Fruit fly (Drosophila melanogaster) whole organism, embryonic: Measurements from ENCODE around the gene Rbf2.

Experiments used
- Atf6 ChIP-seq: fragments of 200-800 bp; sonication (Bioruptor generic); IDR thresholded peaks from 2 replicates; pipeline ENCODE4 v1.3.6; 2022; ENCODE audit warnings: missing biosample characterization, missing genetic modification characterization
- CG10321 ChIP-seq: fragments of 200-800 bp; sonication (Bioruptor generic); IDR thresholded peaks from 2 replicates; pipeline ENCODE4 v1.3.6; 2022; ENCODE audit warnings: missing biosample characterization, missing genetic modification characterization
- CG10543 ChIP-seq: fragments of 200-800 bp; sonication (Bioruptor generic); optimal IDR thresholded peaks from 3 replicates; lab custom pipeline; 2017; ENCODE audit warnings: missing biosample characterization, mild to moderate bottlenecking, missing genetic modification characterization, moderate library complexity
- CG11696 ChIP-seq: fragments of 200-800 bp; sonication (Bioruptor generic); IDR thresholded peaks from 2 replicates; pipeline ENCODE4 v1.3.6; 2022; ENCODE audit warnings: missing biosample characterization, missing genetic modification characterization
- CG13296 ChIP-seq: fragments of 200-800 bp; sonication (Bioruptor generic); optimal IDR thresholded peaks from 3 replicates; lab custom pipeline; 2018; ENCODE audit warnings: missing biosample characterization, mild to moderate bottlenecking, missing genetic modification characterization
- CG15073 ChIP-seq: fragments of 200-800 bp; sonication (Bioruptor generic); optimal IDR thresholded peaks from 2 replicates; lab custom pipeline; 2016; ENCODE audit warnings: missing biosample characterization, missing genetic modification characterization
- CG15601 ChIP-seq: fragments of 200-800 bp; sonication (Bioruptor generic); optimal IDR thresholded peaks from 3 replicates; lab custom pipeline; 2019; ENCODE audit warnings: missing biosample characterization, mild to moderate bottlenecking, missing genetic modification characterization, moderate library complexity
- CG1602 ChIP-seq: fragments of 200-800 bp; sonication (Bioruptor generic); optimal IDR thresholded peaks from 3 replicates; lab custom pipeline; 2016; ENCODE audit warnings: missing biosample characterization, missing genetic modification characterization
- CG16813 ChIP-seq: fragments of 200-800 bp; sonication (Bioruptor generic); IDR thresholded peaks from 3 replicates; pipeline ENCODE4 v1.3.6; 2022; ENCODE audit warnings: missing biosample characterization, missing genetic modification characterization; ENCODE audit not compliant: partially characterized antibody
- CG18476 ChIP-seq: fragments of 200-800 bp; sonication (Bioruptor generic); optimal IDR thresholded peaks from 2 replicates; lab custom pipeline; 2016; ENCODE audit warnings: missing biosample characterization, mild to moderate bottlenecking, missing genetic modification characterization
- CG2712 ChIP-seq: fragments of 200-800 bp; optimal IDR thresholded peaks from 3 replicates; lab custom pipeline; 2019; ENCODE audit warnings: missing biosample characterization, mild to moderate bottlenecking, missing genetic modification characterization, moderate library complexity
- CG30431 ChIP-seq: fragments of 200-800 bp; sonication (Bioruptor generic); optimal IDR thresholded peaks from 2 replicates; lab custom pipeline; 2017; ENCODE audit warnings: missing biosample characterization, missing genetic modification characterization
- CG31441 ChIP-seq: fragments of 200-800 bp; sonication (Bioruptor generic); IDR thresholded peaks from 2 replicates; pipeline ENCODE4 v1.3.6; 2022; ENCODE audit warnings: missing biosample characterization, missing genetic modification characterization
- CG42726 ChIP-seq: fragments of 200-800 bp; sonication (Bioruptor generic); IDR thresholded peaks from 2 replicates; pipeline ENCODE4 v1.3.6; 2022; ENCODE audit warnings: missing biosample characterization, missing genetic modification characterization; ENCODE audit not compliant: partially characterized antibody
- CG4360 ChIP-seq: fragments of 200-800 bp; sonication (Bioruptor generic); IDR thresholded peaks from 2 replicates; pipeline ENCODE4 v1.3.6; 2022; ENCODE audit warnings: missing biosample characterization, missing genetic modification characterization
- CG7271 ChIP-seq: fragments of 200-800 bp; sonication (Bioruptor generic); optimal IDR thresholded peaks from 2 replicates; lab custom pipeline; 2018; ENCODE audit warnings: missing biosample characterization, mild to moderate bottlenecking, missing genetic modification characterization, moderate library complexity
- CG7839 ChIP-seq: fragments of 200-800 bp; sonication (Bioruptor generic); optimal IDR thresholded peaks from 3 replicates; lab custom pipeline; 2018; ENCODE audit warnings: missing biosample characterization, mild to moderate bottlenecking, missing genetic modification characterization, moderate library complexity
- CG9876 ChIP-seq: fragments of 200-800 bp; sonication (Bioruptor generic); optimal IDR thresholded peaks from 2 replicates; lab custom pipeline; 2016; ENCODE audit warnings: missing biosample characterization, missing genetic modification characterization
- Doc3 ChIP-seq: fragments of 200-800 bp; sonication (Bioruptor generic); IDR thresholded peaks from 3 replicates; pipeline ENCODE4 v1.3.6; 2022; ENCODE audit warnings: missing biosample characterization, missing genetic modification characterization; ENCODE audit not compliant: partially characterized antibody
- Fer3 ChIP-seq: fragments of 200-800 bp; sonication (Bioruptor generic); optimal IDR thresholded peaks from 2 replicates; lab custom pipeline; 2018; ENCODE audit warnings: missing biosample characterization, mild to moderate bottlenecking, missing genetic modification characterization, moderate library complexity
- HHEX ChIP-seq: fragments of 200-800 bp; sonication (Bioruptor generic); optimal IDR thresholded peaks from 3 replicates; lab custom pipeline; 2017; ENCODE audit warnings: missing biosample characterization, mild to moderate bottlenecking, missing genetic modification characterization, missing genetic modification reagents
- HLH54F ChIP-seq: fragments of 200-800 bp; sonication (Bioruptor generic); optimal IDR thresholded peaks from 3 replicates; lab custom pipeline; 2016; ENCODE audit warnings: missing biosample characterization, missing genetic modification characterization
- HmgZ ChIP-seq: fragments of 200-800 bp; sonication (Bioruptor generic); optimal IDR thresholded peaks from 2 replicates; lab custom pipeline; 2018; ENCODE audit warnings: missing biosample characterization, mild to moderate bottlenecking, missing genetic modification characterization
- Kr ChIP-seq: fragments of 200-800 bp; sonication (Bioruptor generic); optimal IDR thresholded peaks from 2 replicates; lab custom pipeline; 2017; ENCODE audit warnings: missing biosample characterization, mild to moderate bottlenecking, missing genetic modification characterization
- Nf-YB ChIP-seq: fragments of 200-800 bp; sonication (Bioruptor generic); optimal IDR thresholded peaks from 3 replicates; lab custom pipeline; 2019; ENCODE audit warnings: missing biosample characterization, mild to moderate bottlenecking, missing genetic modification characterization, moderate library complexity
- Optix ChIP-seq: fragments of 200-800 bp; sonication (Bioruptor generic); IDR thresholded peaks from 3 replicates; pipeline ENCODE4 v1.3.6; 2022; ENCODE audit warnings: missing biosample characterization, missing genetic modification characterization
- PHDP ChIP-seq: fragments of 200-800 bp; sonication (Bioruptor generic); optimal IDR thresholded peaks from 3 replicates; lab custom pipeline; 2018; ENCODE audit warnings: missing biosample characterization, mild to moderate bottlenecking, missing genetic modification characterization, moderate library complexity
- Ravus ChIP-seq: fragments of 200-800 bp; sonication (Bioruptor generic); IDR thresholded peaks from 2 replicates; pipeline ENCODE4 v1.3.6; 2022; ENCODE audit warnings: missing biosample characterization, missing genetic modification characterization
- Sry-β ChIP-seq: fragments of 200-800 bp; sonication (Bioruptor generic); optimal IDR thresholded peaks from 2 replicates; lab custom pipeline; 2018; ENCODE audit warnings: missing biosample characterization, mild to moderate bottlenecking, missing genetic modification characterization, moderate library complexity
- bcd ChIP-seq: fragments of 200-800 bp; sonication (Bioruptor generic); optimal IDR thresholded peaks from 2 replicates; lab custom pipeline; 2017; ENCODE audit warnings: missing biosample characterization, mild to moderate bottlenecking, missing genetic modification characterization
- bsh ChIP-seq, 2 experiments: fragments of 200-800 bp; sonication (Bioruptor generic); optimal IDR thresholded peaks; 2 replicates each; lab custom pipeline; 2017 to 2018; ENCODE audit warnings: mild to moderate bottlenecking in 2 of 2, missing biosample characterization in 2 of 2, missing genetic modification characterization in 2 of 2, moderate library complexity in 1 of 2
- cad ChIP-seq: fragments of >200 bp; optimal IDR thresholded peaks from 2 replicates; lab custom pipeline; 2017; ENCODE audit warnings: missing biosample characterization, missing genetic modification characterization
- chinmo ChIP-seq: fragments of 200-800 bp; sonication (Bioruptor generic); IDR thresholded peaks from 4 replicates; pipeline ENCODE4 v1.3.6; 2022; ENCODE audit warnings: missing biosample characterization, missing genetic modification characterization; ENCODE audit not compliant: partially characterized antibody
- crol ChIP-seq: fragments of 200-800 bp; sonication (Bioruptor generic); IDR thresholded peaks from 2 replicates; pipeline ENCODE4 v1.3.6; 2022; ENCODE audit warnings: missing biosample characterization, missing genetic modification characterization
- da ChIP-seq: fragments of 200-800 bp; sonication (Bioruptor generic); optimal IDR thresholded peaks from 2 replicates; lab custom pipeline; 2016; ENCODE audit warnings: missing biosample characterization, missing genetic modification characterization
- dysf ChIP-seq: fragments of 200-800 bp; sonication (Bioruptor generic); IDR thresholded peaks from 3 replicates; pipeline ENCODE4 v1.3.6; 2022; ENCODE audit warnings: missing biosample characterization, missing genetic modification characterization
- esg ChIP-seq: fragments of 200-800 bp; sonication (Bioruptor generic); conservative IDR thresholded peaks from 2 replicates; pipeline ENCODE4 v1.3.6; 2022; ENCODE audit warnings: missing biosample characterization, missing genetic modification characterization
- gro ChIP-seq: fragments of 200-800 bp; sonication (Bioruptor generic); optimal IDR thresholded peaks from 2 replicates; lab custom pipeline; 2016; ENCODE audit warnings: missing biosample characterization, missing genetic modification characterization
- kay ChIP-seq: fragments of 200-800 bp; sonication (Bioruptor generic); optimal IDR thresholded peaks from 2 replicates; lab custom pipeline; 2016; ENCODE audit warnings: missing biosample characterization, missing genetic modification characterization
- lbe ChIP-seq: fragments of 200-800 bp; sonication (Bioruptor generic); optimal IDR thresholded peaks from 2 replicates; lab custom pipeline; 2016; ENCODE audit warnings: missing biosample characterization, mild to moderate bottlenecking, missing genetic modification characterization
- lilli ChIP-seq: fragments of 200-800 bp; sonication (Bioruptor generic); optimal IDR thresholded peaks from 3 replicates; lab custom pipeline; 2016; ENCODE audit warnings: missing biosample characterization, missing genetic modification characterization
- pb ChIP-seq: fragments of 200-800 bp; sonication (Bioruptor generic); optimal IDR thresholded peaks from 3 replicates; lab custom pipeline; 2016; ENCODE audit warnings: missing biosample characterization, missing genetic modification characterization
- psq ChIP-seq: fragments of 200-800 bp; sonication (Bioruptor generic); optimal IDR thresholded peaks from 2 replicates; lab custom pipeline; 2017; ENCODE audit warnings: missing biosample characterization, missing genetic modification characterization
- repo ChIP-seq: fragments of 200-800 bp; sonication (Bioruptor generic); optimal IDR thresholded peaks from 2 replicates; lab custom pipeline; 2016; ENCODE audit warnings: missing biosample characterization, missing genetic modification characterization
- salm ChIP-seq: fragments of 200-800 bp; sonication (Bioruptor generic); optimal IDR thresholded peaks from 2 replicates; lab custom pipeline; 2018; ENCODE audit warnings: missing biosample characterization, mild to moderate bottlenecking, missing genetic modification characterization
- slp2 ChIP-seq: fragments of 200-800 bp; sonication (Bioruptor generic); optimal IDR thresholded peaks from 2 replicates; lab custom pipeline; 2016; ENCODE audit warnings: missing biosample characterization, missing genetic modification characterization
- sqz ChIP-seq: fragments of 200-800 bp; sonication (Bioruptor generic); optimal IDR thresholded peaks from 3 replicates; lab custom pipeline; 2018; ENCODE audit warnings: missing biosample characterization, mild to moderate bottlenecking, missing genetic modification characterization
- sug ChIP-seq: fragments of 200-800 bp; optimal IDR thresholded peaks from 2 replicates; lab custom pipeline; 2019; ENCODE audit warnings: missing biosample characterization, mild to moderate bottlenecking, missing genetic modification characterization, moderate library complexity
- vnd ChIP-seq: fragments of 200-800 bp; sonication (Bioruptor generic); IDR thresholded peaks from 3 replicates; pipeline ENCODE4 v1.3.6; 2022; ENCODE audit warnings: missing biosample characterization, missing genetic modification characterization; ENCODE audit not compliant: partially characterized antibody
- yki ChIP-seq: fragments of >200 bp; optimal IDR thresholded peaks from 3 replicates; lab custom pipeline; 2018
- zen2 ChIP-seq: fragments of 200-800 bp; sonication (Bioruptor generic); IDR thresholded peaks from 3 replicates; pipeline ENCODE4 v1.3.6; 2022; ENCODE audit warnings: missing biosample characterization, missing genetic modification characterization; ENCODE audit not compliant: partially characterized antibody

Rbf2 gene

DNA sequence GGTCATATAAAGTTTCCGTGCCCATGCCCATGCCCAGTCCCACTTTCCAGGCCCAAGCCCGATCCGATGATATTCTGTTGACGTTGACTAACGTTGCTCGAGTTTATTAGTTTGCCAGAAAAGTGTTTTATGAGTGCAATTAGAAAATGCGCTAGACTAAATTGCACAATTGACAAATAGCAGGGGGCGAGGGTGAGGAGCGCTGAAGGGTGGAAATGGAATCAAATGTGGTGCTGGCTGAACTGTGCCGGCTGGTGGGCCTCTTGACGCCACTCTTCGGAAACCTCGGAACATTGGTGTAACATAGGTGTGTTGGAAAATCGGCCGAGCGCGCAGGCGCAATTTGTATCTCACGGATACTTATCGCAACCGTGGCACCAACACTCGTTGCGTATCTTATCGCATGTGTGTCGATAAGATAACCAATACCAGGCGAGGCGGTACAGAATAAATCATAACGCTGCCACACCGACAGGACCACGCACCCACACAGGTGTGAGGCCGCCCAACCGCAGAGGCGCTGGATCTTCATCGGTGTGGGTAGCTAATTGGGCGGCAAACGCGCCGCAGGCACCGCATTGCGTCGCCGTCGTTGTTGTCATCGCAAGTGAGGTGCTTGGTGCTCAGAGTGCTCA is 46.6 kb downstream of the Rbf2 start (continued):
- TF ChIP-seq CG15601 (tag; lab: Kevin White, UChicago) = peak; percentile 6
- peak; percentile 16 for TF ChIP-seq CG7839 (tag; lab: Kevin White, UChicago)
- peak; percentile 82 for TF ChIP-seq CG10543
- TF ChIP-seq bcd (GFP tag; lab: Kevin White, UChicago) = no peak
- TF ChIP-seq Fer3 = peak; percentile 7
- TF ChIP-seq HHEX = peak; percentile 29
- no peak for TF ChIP-seq esg
- no peak for TF ChIP-seq zen2 (GFP tag; lab: Robert Waterston, UW)
- TF ChIP-seq CG31441 = 0 out of 2 replicates have a peak, but pooled peaks have one; percentile 26
- no peak for TF ChIP-seq HLH54F (GFP tag; lab: Kevin White, UChicago)
- TF ChIP-seq CG2712 (tag; lab: Kevin White, UChicago) = no peak
- peak; percentile 88 for TF ChIP-seq Nf-YB (GFP tag; lab: Kevin White, UChicago)
- no peak for TF ChIP-seq CG11696 (GFP tag; lab: Robert Waterston, UW)
- TF ChIP-seq Ravus (GFP tag; lab: Robert Waterston, UW) = no peak
- no peak for TF ChIP-seq da (GFP tag; lab: Kevin White, UChicago)
- TF ChIP-seq CG4360 (GFP tag; lab: Robert Waterston, UW) = no peak
- no peak for TF ChIP-seq Doc3 (GFP tag; lab: Robert Waterston, UW)
- TF ChIP-seq vnd (GFP tag; lab: Robert Waterston, UW) = no peak
- no peak for TF ChIP-seq pb (GFP tag; lab: Kevin White, UChicago)
- no peak for TF ChIP-seq CG7271 (tag; lab: Kevin White, UChicago)
- TF ChIP-seq lbe (GFP tag; lab: Kevin White, UChicago) = no peak
- no peak for TF ChIP-seq CG18476 (GFP tag; lab: Kevin White, UChicago)
- TF ChIP-seq psq (GFP tag; lab: Kevin White, UChicago) = no peak
- TF ChIP-seq Sry-β (GFP tag; lab: Kevin White, UChicago) = no peak
- no peak for TF ChIP-seq CG10321 (GFP tag; lab: Robert Waterston, UW)
- TF ChIP-seq sqz (GFP tag; lab: Kevin White, UChicago) = no peak
- peak; percentile 83 for TF ChIP-seq sug
- no peak for TF ChIP-seq lilli (GFP tag; lab: Kevin White, UChicago)
- TF ChIP-seq CG15073 (GFP tag; lab: Kevin White, UChicago) = no peak
- peak; percentile 30 for TF ChIP-seq salm (tag; lab: Kevin White, UChicago)
- peak; percentile 57 for TF ChIP-seq HmgZ (tag; lab: Kevin White, UChicago)
- TF ChIP-seq Optix (GFP tag; lab: Robert Waterston, UW) = no peak
- TF ChIP-seq cad (GFP tag; lab: Kevin White, UChicago) = no peak
- TF ChIP-seq CG16813 (GFP tag; lab: Robert Waterston, UW) = no peak
- peak; percentile 73 for TF ChIP-seq crol (GFP tag; lab: Robert Waterston, UW)
- no peak for TF ChIP-seq slp2 (GFP tag; lab: Kevin White, UChicago)
- no peak for TF ChIP-seq dysf (GFP tag; lab: Robert Waterston, UW)
- no peak for TF ChIP-seq kay
- peak; percentile 2 for TF ChIP-seq PHDP (tag; lab: Kevin White, UChicago)
- no peak for TF ChIP-seq bsh (GFP tag; optimal IDR thresholded peaks at IDR 0.05; lab: Kevin White, UChicago)
- no peak for TF ChIP-seq CG1602 (GFP tag; lab: Kevin White, UChicago)
- TF ChIP-seq chinmo (GFP tag; lab: Robert Waterston, UW) = 0 out of 4 replicates have a peak, but pooled peaks have one; percentile 38
- TF ChIP-seq CG42726 (GFP tag; lab: Robert Waterston, UW) = no peak
- no peak for TF ChIP-seq repo
- no peak for TF ChIP-seq Kr (GFP tag; lab: Kevin White, UChicago)
- no peak for TF ChIP-seq CG30431 (GFP tag; lab: Kevin White, UChicago)
- TF ChIP-seq gro (GFP tag; lab: Kevin White, UChicago) = no peak
- no peak for TF ChIP-seq Atf6 (GFP tag; lab: Robert Waterston, UW)
- TF ChIP-seq yki (lab: Kevin White, UChicago) = no peak
- TF ChIP-seq CG9876 (GFP tag; lab: Kevin White, UChicago) = no peak
- peak; percentile 61 for TF ChIP-seq CG13296
